Fruit fly (Drosophila melanogaster): ENCODE data around the gene if.

The if gene

dm6 chrX:16750712-16751578, 32.3 kb downstream of the if start (continued):
- TF ChIP-seq Blimp-1 (GFP tag; optimal IDR thresholded peaks at IDR 0.05) (peak; percentile 77), vvl (GFP tag; IDR thresholded peaks at IDR 0.05) (peak; percentile 65), Hr39 (optimal IDR thresholded peaks at IDR 0.05) (no peak), CG11247 (GFP tag; IDR thresholded peaks at IDR 0.05) (no peak), esg (GFP tag; conservative IDR thresholded peaks at IDR 0.05) (peak; percentile 36; the same call in 1 of the 2 replicates), Optix (GFP tag; IDR thresholded peaks at IDR 0.05) (no peak), CG14710 (tag; optimal IDR thresholded peaks at IDR 0.05) (peak; percentile 77), CG1603 (tag; optimal IDR thresholded peaks at IDR 0.05) (peak; percentile 29), pho (GFP tag; optimal IDR thresholded peaks at IDR 0.05) (no peak), slp2 (GFP tag; optimal IDR thresholded peaks at IDR 0.05) (no peak), CG8281 (tag; optimal IDR thresholded peaks at IDR 0.05) (peak; percentile 45), mld (GFP tag; IDR thresholded peaks at IDR 0.05; ENCODE audit: partially characterized antibody) (no peak), zen2 (GFP tag; IDR thresholded peaks at IDR 0.05; ENCODE audit: partially characterized antibody) (no peak), crc (GFP tag; optimal IDR thresholded peaks at IDR 0.05) (no peak), disco-r (GFP tag; optimal IDR thresholded peaks at IDR 0.05) (no peak), yki (optimal IDR thresholded peaks at IDR 0.05) (no peak), CG7372 (GFP tag; IDR thresholded peaks at IDR 0.05) (peak; percentile 50; the same call in 1 of the 2 replicates), Xrp1 (GFP tag; IDR thresholded peaks at IDR 0.05) (peak; percentile 67), CG18599 (GFP tag; optimal IDR thresholded peaks at IDR 0.05) (peak; percentile 77), CG34224 (GFP tag; IDR thresholded peaks at IDR 0.05; ENCODE audit: partially characterized antibody) (no peak), CG13424 (tag; optimal IDR thresholded peaks at IDR 0.05) (peak; percentile 86), MBD-R2 (GFP tag; IDR thresholded peaks at IDR 0.05) (peak; percentile 12; the same call in 1 of the 2 replicates), pita (GFP tag; optimal IDR thresholded peaks at IDR 0.05) (no peak), pan (optimal IDR thresholded peaks at IDR 0.05) (no peak), pan (GFP tag; optimal IDR thresholded peaks at IDR 0.05 in 1 of 2, IDR thresholded peaks at IDR 0.05 in 1 of 2) (peak in 1 of 2 experiments; percentile 42), tx (GFP tag; optimal IDR thresholded peaks at IDR 0.05) (no peak), NfI (GFP tag; optimal IDR thresholded peaks at IDR 0.05) (peak; percentile 69), ewg (GFP tag; optimal IDR thresholded peaks at IDR 0.05) (peak; percentile 47), CG13296 (GFP tag; optimal IDR thresholded peaks at IDR 0.05) (peak; percentile 82), Atf3 (GFP tag; optimal IDR thresholded peaks at IDR 0.05) (no peak), HLH4C (GFP tag; IDR thresholded peaks at IDR 0.05; ENCODE audit: partially characterized antibody) (no peak), chm (GFP tag; IDR thresholded peaks at IDR 0.05) (no peak; the same call in 1 of the 2 replicates), caup (GFP tag; optimal IDR thresholded peaks at IDR 0.05; ENCODE audit: severe bottlenecking) (peak; percentile 39), CG12155 (GFP tag; optimal IDR thresholded peaks at IDR 0.05) (peak; percentile 22), sd (tag; optimal IDR thresholded peaks at IDR 0.05) (peak; percentile 45), grn (GFP tag; optimal IDR thresholded peaks at IDR 0.05) (no peak), sima (GFP tag; optimal IDR thresholded peaks at IDR 0.05) (no peak), Antp (GFP tag; optimal IDR thresholded peaks at IDR 0.05) (no peak), chn (GFP tag; optimal IDR thresholded peaks at IDR 0.05) (peak; percentile 40), Sry-β (GFP tag; optimal IDR thresholded peaks at IDR 0.05) (no peak), Camta (GFP tag; optimal IDR thresholded peaks at IDR 0.05) (peak; percentile 22), eve (GFP tag; optimal IDR thresholded peaks at IDR 0.05) (peak in 1 of 2 experiments; percentile 89), CG16815 (GFP tag; optimal IDR thresholded peaks at IDR 0.05) (peak; percentile 14), CG8388 (GFP tag; optimal IDR thresholded peaks at IDR 0.05) (peak; percentile 80), CG17361 (GFP tag; IDR thresholded peaks at IDR 0.05) (peak; percentile 79), ci (GFP tag; IDR thresholded peaks at IDR 0.05) (peak; percentile 60; the same call in 1 of the 3 replicates), Bgb (GFP tag; IDR thresholded peaks at IDR 0.05; ENCODE audit: partially characterized antibody) (no peak), CG2889 (GFP tag; IDR thresholded peaks at IDR 0.05) (no peak), C15 (GFP tag; IDR thresholded peaks at IDR 0.05) (no peak)
